Worm (Caenorhabditis elegans) whole organism, L1 larva: ENCODE results near the gene lin-48.
A peak's percentile ranks its signal among the peaks of the same experiment; 100 is the strongest.

Experiments
- C04F5.9 ChIP-seq: sonication (generic microtip); optimal IDR thresholded peaks from 2 replicates; lab custom pipeline; 2016; ENCODE audit warnings: missing genetic modification characterization, missing compliant biosample characterization
- C16A3.4 ChIP-seq: fragments of 150-350 bp; optimal IDR thresholded peaks from 2 replicates; lab custom pipeline; 2014; ENCODE audit warnings: missing biosample characterization, missing genetic modification characterization
- Y116A8C.19 ChIP-seq: sonication (generic microtip); optimal IDR thresholded peaks from 2 replicates; lab custom pipeline; 2016; ENCODE audit warnings: missing compliant biosample characterization, missing genetic modification characterization, borderline replicate concordance
- ama-1 ChIP-seq: fragments of 150-350 bp; optimal IDR thresholded peaks from 2 replicates; lab custom pipeline; 2014
- blmp-1 ChIP-seq: fragments of 150-350 bp; optimal IDR thresholded peaks from 2 replicates; lab custom pipeline; 2014; ENCODE audit warnings: missing biosample characterization, missing genetic modification characterization
- ceh-8 ChIP-seq: fragments of 200-800 bp; sonication (Bioruptor generic); optimal IDR thresholded peaks from 2 replicates; lab custom pipeline; 2018; ENCODE audit warnings: mild to moderate bottlenecking, missing genetic modification characterization, moderate library complexity, missing compliant biosample characterization
- ceh-82 ChIP-seq, 3 experiments: fragments of 150-350 bp in 1 of 3; sonication (generic microtip) in 2 of 3; optimal IDR thresholded peaks; 2 replicates each; lab custom pipeline; 2014 to 2017; ENCODE audit warnings: missing biosample characterization in 3 of 3, missing genetic modification characterization in 3 of 3
- ces-1 ChIP-seq: fragments of 150-350 bp; optimal IDR thresholded peaks from 2 replicates; lab custom pipeline; 2014; ENCODE audit warnings: missing biosample characterization, missing genetic modification reagents, missing genetic modification characterization
- efl-1 ChIP-seq, 4 experiments: fragments of 150-350 bp; optimal IDR thresholded peaks in 3 of 4; peaks in 1 of 4; 1 replicate in 1 of 4; 2 replicates in 3 of 4; lab custom pipeline; 2014; ENCODE audit warnings: missing biosample characterization in 2 of 4, missing genetic modification characterization in 2 of 4, missing genetic modification reagents in 2 of 4
- egl-13 ChIP-seq: sonication (generic microtip); optimal IDR thresholded peaks from 2 replicates; lab custom pipeline; 2016; ENCODE audit warnings: missing genotype, missing genetic modification reagents, missing genetic modification characterization, missing compliant biosample characterization
- elt-2 ChIP-seq: sonication (generic microtip); optimal IDR thresholded peaks from 2 replicates; lab custom pipeline; 2016; ENCODE audit warnings: missing genetic modification characterization, mild to moderate bottlenecking, inconsistent platforms, missing compliant biosample characterization, missing genetic modification reagents
- elt-3 ChIP-seq, 6 experiments: fragments of 150-350 bp in 1 of 6; sonication (generic microtip); optimal IDR thresholded peaks; 2 replicates each; lab custom pipeline; 2017 to 2018; ENCODE audit warnings: missing biosample characterization in 6 of 6, missing genetic modification characterization in 6 of 6, inconsistent platforms in 1 of 6
- fkh-4 ChIP-seq: sonication (generic microtip); optimal IDR thresholded peaks from 2 replicates; lab custom pipeline; 2016; ENCODE audit warnings: missing compliant biosample characterization, missing genetic modification characterization, borderline replicate concordance
- fkh-8 ChIP-seq: sonication (generic microtip); optimal IDR thresholded peaks from 2 replicates; lab custom pipeline; 2016; ENCODE audit warnings: mild to moderate bottlenecking, missing genetic modification characterization, missing compliant biosample characterization
- hlh-17 ChIP-seq: fragments of 200-800 bp; sonication (Bioruptor generic); optimal IDR thresholded peaks from 2 replicates; lab custom pipeline; 2018; ENCODE audit warnings: missing genetic modification characterization, mild to moderate bottlenecking, missing compliant biosample characterization, moderate library complexity, borderline replicate concordance
- hlh-4 ChIP-seq: sonication (generic microtip); optimal IDR thresholded peaks from 2 replicates; lab custom pipeline; 2016; ENCODE audit warnings: mild to moderate bottlenecking, missing genetic modification characterization, missing compliant biosample characterization
- isw-1 ChIP-seq: fragments of 200-800 bp; sonication (Bioruptor generic); IDR thresholded peaks from 2 replicates; pipeline ENCODE4 v1.3.6; 2022; ENCODE audit warnings: missing genetic modification characterization, missing compliant biosample characterization
- lin-13 ChIP-seq: fragments of 150-350 bp; optimal IDR thresholded peaks from 2 replicates; lab custom pipeline; 2014; ENCODE audit warnings: missing biosample characterization, missing genetic modification reagents, missing genetic modification characterization
- lin-14 ChIP-seq: fragments of 200-800 bp; sonication (Bioruptor generic); optimal IDR thresholded peaks from 2 replicates; lab custom pipeline; 2018; ENCODE audit warnings: mild to moderate bottlenecking, missing genetic modification characterization, moderate library complexity, missing compliant biosample characterization
- lin-15B ChIP-seq: fragments of 150-350 bp; sonication (generic microtip); optimal IDR thresholded peaks from 3 replicates; lab custom pipeline; 2014; ENCODE audit warnings: missing biosample characterization, missing genetic modification characterization
- lin-35 ChIP-seq, 2 experiments: fragments of 150-350 bp; optimal IDR thresholded peaks; 2 replicates each; lab custom pipeline; 2014; ENCODE audit warnings: missing biosample characterization in 2 of 2, missing genetic modification characterization in 2 of 2, missing genetic modification reagents in 2 of 2
- lin-39 ChIP-seq: fragments of 150-350 bp; optimal IDR thresholded peaks from 2 replicates; lab custom pipeline; 2014; ENCODE audit warnings: missing biosample characterization, missing genetic modification reagents, missing genetic modification characterization
- lsy-2 ChIP-seq, 2 experiments: fragments of 150-350 bp; optimal IDR thresholded peaks; 2 replicates each; lab custom pipeline; 2014; ENCODE audit warnings: missing biosample characterization in 2 of 2, missing genetic modification characterization in 2 of 2
- mdl-1 ChIP-seq, 2 experiments: fragments of 150-350 bp; optimal IDR thresholded peaks; 2 replicates each; lab custom pipeline; 2014 to 2017; ENCODE audit warnings: missing biosample characterization in 2 of 2, missing genetic modification characterization in 2 of 2, inconsistent platforms in 1 of 2
- mef-2 ChIP-seq: fragments of 150-350 bp; optimal IDR thresholded peaks from 2 replicates; lab custom pipeline; 2014; ENCODE audit warnings: missing biosample characterization, missing genetic modification characterization
- mep-1 ChIP-seq: fragments of 150-350 bp; optimal IDR thresholded peaks from 2 replicates; lab custom pipeline; 2014; ENCODE audit warnings: missing biosample characterization, missing genetic modification characterization
- nhr-11 ChIP-seq: fragments of 150-350 bp; optimal IDR thresholded peaks from 2 replicates; lab custom pipeline; 2014; ENCODE audit warnings: missing biosample characterization, missing genetic modification characterization
- nhr-12 ChIP-seq: sonication (generic microtip); optimal IDR thresholded peaks from 2 replicates; lab custom pipeline; 2017; ENCODE audit warnings: missing biosample characterization, missing genetic modification characterization
- nhr-19 ChIP-seq: fragments of 200-800 bp; sonication (Bioruptor generic); conservative IDR thresholded peaks from 2 replicates; pipeline ENCODE4 v1.3.6; 2022; ENCODE audit warnings: missing genetic modification characterization, missing compliant biosample characterization
- nhr-20 ChIP-seq: sonication (generic microtip); optimal IDR thresholded peaks from 2 replicates; lab custom pipeline; 2016; ENCODE audit warnings: mild to moderate bottlenecking, missing genetic modification characterization, missing compliant biosample characterization
- nhr-47 ChIP-seq: sonication (generic microtip); optimal IDR thresholded peaks from 2 replicates; lab custom pipeline; 2016; ENCODE audit warnings: mild to moderate bottlenecking, missing genetic modification characterization, moderate library complexity, missing compliant biosample characterization
- nhr-71 ChIP-seq: sonication (generic microtip); optimal IDR thresholded peaks from 2 replicates; lab custom pipeline; 2016; ENCODE audit warnings: mild to moderate bottlenecking, missing genetic modification characterization, moderate library complexity, missing compliant biosample characterization
- nhr-90 ChIP-seq: sonication (generic microtip); optimal IDR thresholded peaks from 2 replicates; lab custom pipeline; 2016; ENCODE audit warnings: mild to moderate bottlenecking, missing genetic modification characterization, missing compliant biosample characterization; ENCODE audit not compliant: poor library complexity
- rnt-1 ChIP-seq: sonication (generic microtip); optimal IDR thresholded peaks from 2 replicates; lab custom pipeline; 2016; ENCODE audit warnings: mild to moderate bottlenecking, missing genetic modification characterization, moderate library complexity, missing compliant biosample characterization
- snpc-4 ChIP-seq: fragments of 150-350 bp; optimal IDR thresholded peaks from 2 replicates; lab custom pipeline; 2014; ENCODE audit warnings: missing biosample characterization, missing genetic modification characterization
- snu-23 ChIP-seq: sonication (generic microtip); optimal IDR thresholded peaks from 2 replicates; lab custom pipeline; 2016; ENCODE audit warnings: missing genetic modification characterization, missing compliant biosample characterization
- sox-4 ChIP-seq: sonication (generic microtip); optimal IDR thresholded peaks from 2 replicates; lab custom pipeline; 2016; ENCODE audit warnings: missing genetic modification characterization, missing compliant biosample characterization
- sup-37 ChIP-seq: fragments of 200-800 bp; sonication (Bioruptor generic); optimal IDR thresholded peaks from 2 replicates; lab custom pipeline; 2018; ENCODE audit warnings: mild to moderate bottlenecking, missing genetic modification characterization, missing compliant biosample characterization
- swsn-7 ChIP-seq: sonication (generic microtip); optimal IDR thresholded peaks from 2 replicates; lab custom pipeline; 2016; ENCODE audit warnings: missing genetic modification characterization, missing compliant biosample characterization
- unc-130 ChIP-seq: fragments of 150-350 bp; optimal IDR thresholded peaks from 2 replicates; lab custom pipeline; 2017; ENCODE audit warnings: missing biosample characterization, missing genetic modification characterization, inconsistent platforms
- unc-30 ChIP-seq: sonication (generic microtip); optimal IDR thresholded peaks from 2 replicates; lab custom pipeline; 2017; ENCODE audit warnings: missing biosample characterization, missing genetic modification characterization
- unc-98 ChIP-seq: fragments of 200-800 bp; sonication (Bioruptor generic); IDR thresholded peaks from 2 replicates; pipeline ENCODE4 v1.3.6; 2022; ENCODE audit warnings: missing genetic modification characterization, missing compliant biosample characterization
- vab-15 ChIP-seq: sonication (generic microtip); optimal IDR thresholded peaks from 2 replicates; lab custom pipeline; 2017; ENCODE audit warnings: missing genotype, mild to moderate bottlenecking, missing genetic modification characterization, missing compliant biosample characterization
- zag-1 ChIP-seq: fragments of 150-350 bp; optimal IDR thresholded peaks from 2 replicates; lab custom pipeline; 2014; ENCODE audit warnings: missing biosample characterization, missing genetic modification characterization
- ztf-11 ChIP-seq, 2 experiments: sonication (generic microtip); optimal IDR thresholded peaks; 2 replicates each; lab custom pipeline; 2016 to 2017; ENCODE audit warnings: missing genetic modification characterization in 2 of 2, missing biosample characterization in 1 of 2, missing compliant biosample characterization in 1 of 2
- ztf-4 ChIP-seq: fragments of 150-350 bp; optimal IDR thresholded peaks from 2 replicates; lab custom pipeline; 2014; ENCODE audit warnings: missing biosample characterization, missing genetic modification characterization

The lin-48 gene

ce11 chrIII:3782853-3783252, 37.6 kb downstream of the lin-48 start:
- TF ChIP-seq lin-14 (GFP tag; lab: Kevin White, UChicago) (peak; percentile 73), unc-130 (tag; lab: Kevin White, UChicago) (peak; percentile 27), C16A3.4 (peak; percentile 14), ztf-11 (tag; optimal IDR thresholded peaks at IDR 0.05; lab: Kevin White, UChicago) (no peak), snu-23 (GFP tag; lab: Kevin White, UChicago) (peak; percentile 59), nhr-71 (tag; lab: Kevin White, UChicago) (peak; percentile 76), mep-1 (tag; lab: Kevin White, UChicago) (peak; percentile 20), nhr-11 (peak; percentile 8), lsy-2 (tag; optimal IDR thresholded peaks at IDR 0.05; lab: Kevin White, UChicago) (peak; percentile 19 to 74), rnt-1 (tag; lab: Kevin White, UChicago) (peak; percentile 75), hlh-4 (tag; lab: Kevin White, UChicago) (no peak), efl-1 (optimal IDR thresholded peaks at IDR 0.05; lab: Kevin White, UChicago) (peak in 1 of 2 experiments; percentile 21), efl-1 (GFP tag; optimal IDR thresholded peaks at IDR 0.05 in 1 of 2; lab: Kevin White, UChicago) (no peak), vab-15 (tag; lab: Kevin White, UChicago) (peak; percentile 31), nhr-20 (tag; lab: Kevin White, UChicago) (peak; percentile 43), snpc-4 (tag; lab: Kevin White, UChicago) (no peak), nhr-19 (GFP tag; lab: Robert Waterston, UW) (peak; percentile 53), ces-1 (GFP tag; lab: Kevin White, UChicago) (no peak), sup-37 (GFP tag; lab: Kevin White, UChicago) (no peak), isw-1 (no peak)

ce11 chrIII:3783914-3784313, 38.7 kb downstream of the lin-48 start:
- peak; percentile 4 for TF ChIP-seq rnt-1 (tag; lab: Kevin White, UChicago)
- no peak for TF ChIP-seq lin-15B
- peak; percentile 39 for TF ChIP-seq lin-14 (GFP tag; lab: Kevin White, UChicago)
- TF ChIP-seq nhr-90, result no peak
- no peak for TF ChIP-seq zag-1 (tag; lab: Kevin White, UChicago)
- TF ChIP-seq, all 84 proteins: peak for 2

- TF ChIP-seq ces-1 (GFP tag; lab: Kevin White, UChicago) (no peak), elt-2 (peak; percentile 19), C04F5.9 (tag; lab: Kevin White, UChicago) (no peak), elt-3 (tag; optimal IDR thresholded peaks at IDR 0.05; lab: Kevin White, UChicago) (no peak), nhr-12 (tag; lab: Kevin White, UChicago) (no peak), mdl-1 (tag; optimal IDR thresholded peaks at IDR 0.05; lab: Kevin White, UChicago) (no peak), nhr-20 (tag; lab: Kevin White, UChicago) (no peak), sup-37 (GFP tag; lab: Kevin White, UChicago) (no peak), lin-13 (GFP tag; lab: Kevin White, UChicago) (no peak), swsn-7 (tag; lab: Kevin White, UChicago) (no peak), ceh-8 (no peak), nhr-90 (no peak), nhr-71 (tag; lab: Kevin White, UChicago) (no peak), lin-35 (GFP tag; optimal IDR thresholded peaks at IDR 0.05; lab: Kevin White, UChicago) (peak in 1 of 2 experiments; percentile 6), ama-1 (no peak)
These were observed 39.9 kb downstream of the lin-48 start for ce11 chrIII:3785094-3785493.

ce11 chrIII:3786427-3786935, 41.2 kb downstream of the lin-48 start, which contains the start of gene acy-3:
Gene acy-3, minus strand, starts transcription at chrIII:3786477.
- TF ChIP-seq mep-1 (tag; lab: Kevin White, UChicago) (no peak), ztf-11 (tag; optimal IDR thresholded peaks at IDR 0.05; lab: Kevin White, UChicago) (no peak), Y116A8C.19 (tag; lab: Kevin White, UChicago) (no peak), fkh-4 (tag; lab: Kevin White, UChicago) (no peak), lsy-2 (tag; optimal IDR thresholded peaks at IDR 0.05; lab: Kevin White, UChicago) (peak; percentile 29 to 53), unc-98 (GFP tag; lab: Robert Waterston, UW) (no peak), nhr-47 (tag; lab: Kevin White, UChicago) (peak; percentile 56), ceh-82 (tag; optimal IDR thresholded peaks at IDR 0.05; lab: Kevin White, UChicago) (no peak), sox-4 (no peak), C04F5.9 (tag; lab: Kevin White, UChicago) (no peak), swsn-7 (tag; lab: Kevin White, UChicago) (peak; percentile 51), blmp-1 (tag; lab: Kevin White, UChicago) (peak; percentile 50), fkh-8 (tag; lab: Kevin White, UChicago) (no peak), unc-30 (tag; lab: Kevin White, UChicago) (no peak), egl-13 (no peak), lin-39 (tag; lab: Kevin White, UChicago) (no peak), ztf-4 (tag; lab: Kevin White, UChicago) (peak; percentile 52), mef-2 (no peak), hlh-17 (GFP tag; lab: Kevin White, UChicago) (no peak), nhr-20 (tag; lab: Kevin White, UChicago) (peak; percentile 62)
